Fruit fly (Drosophila melanogaster): ENCODE results near the gene CG31496.

dm6 chr3R:7310576-7310975, 34.3 kb upstream of the CG31496 start:
- TF ChIP-seq usp (GFP tag; optimal IDR thresholded peaks at IDR 0.05) (no peak), CG8478 (optimal IDR thresholded peaks at IDR 0.05) (no peak), psq (optimal IDR thresholded peaks at IDR 0.05) (no peak), pan (optimal IDR thresholded peaks at IDR 0.05) (no peak), Dll (optimal IDR thresholded peaks at IDR 0.05) (no peak)

All from whole organism.